Fruit fly (Drosophila melanogaster): ENCODE results near the gene CG13060.

DNA sequence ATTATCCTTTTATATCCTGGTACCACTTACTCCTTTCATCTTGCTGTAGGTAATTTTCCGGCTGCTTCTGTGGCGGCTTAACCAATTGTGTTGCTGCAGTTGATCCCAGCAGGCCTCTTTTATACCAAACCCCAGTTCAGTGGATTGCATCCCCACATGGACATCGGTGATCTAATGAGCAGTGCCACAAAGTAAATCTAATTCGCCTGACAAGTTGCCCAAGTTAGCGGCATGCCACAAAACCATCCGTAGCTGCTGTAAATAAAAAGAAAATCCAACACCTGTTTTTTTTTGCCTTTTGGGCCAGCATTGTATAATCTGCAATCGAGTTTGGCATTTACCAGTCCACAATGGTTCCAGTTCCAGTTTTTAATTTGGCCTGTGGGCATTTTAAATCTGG lies 40.5 kb upstream of the CG13060 start, which contains the start of gene CG13050:
- TF ChIP-seq Myc (optimal IDR thresholded peaks at IDR 0.05) (no peak), lola (GFP tag; optimal IDR thresholded peaks at IDR 0.05) (no peak), Mio (GFP tag; optimal IDR thresholded peaks at IDR 0.05) (no peak), CrebA (GFP tag; optimal IDR thresholded peaks at IDR 0.05; ENCODE audit: borderline replicate concordance) (no peak), br (GFP tag; optimal IDR thresholded peaks at IDR 0.05) (no peak), rgr (GFP tag; optimal IDR thresholded peaks at IDR 0.05) (no peak), sv (GFP tag; optimal IDR thresholded peaks at IDR 0.05) (no peak), sage (GFP tag; optimal IDR thresholded peaks at IDR 0.05) (no peak), foxo (GFP tag; optimal IDR thresholded peaks at IDR 0.05) (no peak)

Data from whole organism, wandering third instar larva.